Worm (Caenorhabditis elegans) whole organism, L4/young adult: Measurements from ENCODE around the gene srx-43.
"Not testable (repeated sequence)": the region's sequence is repeated elsewhere in the genome, so short reads cannot be mapped to it uniquely, and the experiment has no call there.

ENCODE experiments used
- W03F9.2 ChIP-seq: fragments of 150-350 bp; optimal IDR thresholded peaks from 2 replicates; lab custom pipeline; 2014; ENCODE audit warnings: missing biosample characterization, missing genetic modification characterization
- dao-5 ChIP-seq: sonication (generic microtip); optimal IDR thresholded peaks from 2 replicates; lab custom pipeline; 2016; ENCODE audit warnings: missing genotype, missing genetic modification characterization, moderate library complexity, missing compliant biosample characterization
- him-1 ChIP-seq: sonication (generic microtip); optimal IDR thresholded peaks from 2 replicates; lab custom pipeline; 2016; ENCODE audit warnings: missing genotype, missing genetic modification reagents, missing genetic modification characterization, missing compliant biosample characterization

The srx-43 gene

DNA sequence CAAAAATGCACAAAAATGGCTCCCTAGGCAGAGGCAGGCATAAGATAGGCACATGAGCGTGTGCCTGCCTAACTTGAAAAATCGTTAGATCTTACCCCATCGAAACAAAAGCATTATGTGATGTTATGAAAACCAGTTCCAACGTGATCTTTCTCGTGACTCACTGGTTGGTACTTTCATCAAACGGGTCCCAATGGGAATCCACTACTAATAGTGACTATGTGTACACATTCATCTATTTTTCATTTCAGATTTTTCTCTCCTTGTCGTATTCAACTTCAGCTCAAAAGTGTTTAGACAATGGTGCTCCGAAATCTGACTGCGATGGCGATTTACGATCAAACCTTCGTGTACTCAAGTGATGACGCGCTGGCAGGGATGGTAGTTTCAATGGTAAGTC is at the start of gene srx-43:
Gene srx-43 (plus strand): TSS at position 301 of the 400 bp plus-strand sequence.
- TF ChIP-seq W03F9.2 (tag; lab: Kevin White, UChicago) (no peak), him-1 (tag; lab: Kevin White, UChicago) (no peak), dao-5 (no peak)

DNA sequence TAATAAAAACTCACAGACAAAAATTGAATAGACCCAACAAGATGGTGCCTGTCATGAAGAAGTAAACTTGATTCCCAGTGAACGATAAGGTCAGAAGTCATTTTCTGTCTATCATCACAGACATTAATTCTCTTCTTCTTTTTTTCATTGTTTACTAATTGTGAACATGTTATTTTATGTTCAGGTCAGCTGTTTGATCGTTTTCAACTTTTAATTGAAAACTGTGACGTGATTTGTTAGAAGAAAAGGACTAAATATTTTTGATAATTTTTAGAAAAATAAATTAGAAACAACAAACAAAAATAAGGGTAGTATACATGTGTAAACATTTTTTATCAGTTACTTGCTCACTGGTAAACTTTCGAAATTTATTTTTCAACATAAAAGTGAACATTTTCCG is 48.1 kb upstream of the srx-43 start, which contains the start of gene F36G9.7:
Gene F36G9.7 (minus strand): TSS at position 101 of the 400 bp plus-strand sequence.
- no peak for TF ChIP-seq dao-5
- TF ChIP-seq him-1 (tag; lab: Kevin White, UChicago): no peak
- TF ChIP-seq W03F9.2 (tag; lab: Kevin White, UChicago): no peak

DNA sequence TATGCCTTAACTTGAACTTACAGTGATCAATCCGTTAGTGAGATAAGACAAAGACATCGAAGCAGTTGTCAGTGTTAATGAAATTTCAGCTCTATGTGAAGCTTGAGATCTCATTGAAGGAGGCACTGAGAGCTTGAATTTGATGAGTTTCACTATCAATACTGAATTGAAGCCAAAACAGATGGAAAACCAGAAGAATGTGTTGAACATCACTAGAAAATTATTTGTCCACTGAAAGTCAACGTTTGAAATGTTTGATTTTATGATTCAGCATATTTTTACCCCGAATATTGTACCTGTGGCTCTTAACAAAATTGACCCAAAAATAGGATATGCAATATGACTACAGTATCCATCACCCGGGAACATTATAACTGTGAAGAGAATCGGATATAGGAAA is 47.0 kb upstream of the srx-43 start:
- TF ChIP-seq dao-5 (no peak), W03F9.2 (tag; lab: Kevin White, UChicago) (no peak), him-1 (tag; lab: Kevin White, UChicago) (no peak)

- TF ChIP-seq W03F9.2 (tag; lab: Kevin White, UChicago): no peak
- TF ChIP-seq him-1 (tag; lab: Kevin White, UChicago): no peak
- TF ChIP-seq dao-5: no peak
These were observed 45.3 kb upstream of the srx-43 start, which contains the start of gene sru-23 for ce11 chrV:15972484-15972883. Gene sru-23 (minus strand): TSS chrV:15972584.

ce11 chrV:15974836-15975235 is 42.9 kb upstream of the srx-43 start, which contains the start of gene sru-22:
Gene sru-22 (minus strand): TSS chrV:15974936.
- TF ChIP-seq him-1 (tag; lab: Kevin White, UChicago) (no peak), W03F9.2 (tag; lab: Kevin White, UChicago) (no peak)

ce11 chrV:15975845-15976244 is 41.9 kb upstream of the srx-43 start, which contains the start of gene clec-232:
Gene clec-232 (plus strand): TSS chrV:15976145.
- TF ChIP-seq him-1 (tag; lab: Kevin White, UChicago) (no peak), dao-5 (no peak), W03F9.2 (tag; lab: Kevin White, UChicago) (no peak)

DNA sequence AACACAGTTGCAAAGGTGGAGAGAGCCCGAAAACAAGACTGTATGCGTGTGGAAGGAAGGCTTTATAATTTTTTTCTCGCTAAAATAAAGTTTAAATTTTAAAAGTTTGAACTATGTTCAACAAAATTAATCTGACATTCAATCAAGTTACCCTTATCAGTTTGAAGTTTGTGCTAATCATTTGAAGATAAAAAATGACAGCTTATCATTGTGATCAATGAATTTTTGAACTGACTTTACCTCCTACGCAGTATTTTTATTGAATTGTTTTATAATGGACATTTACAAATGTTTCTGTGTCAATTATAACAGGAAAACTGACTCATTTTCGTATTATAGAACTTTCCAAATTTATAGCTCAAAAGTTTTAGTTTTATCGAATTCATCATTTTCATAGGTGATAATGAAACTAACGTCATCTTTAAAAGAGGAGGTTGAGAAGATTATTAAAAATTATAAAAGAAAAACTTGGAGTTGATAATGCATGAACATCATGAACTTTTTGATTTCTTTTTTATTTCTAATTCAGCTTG is 39.5 kb upstream of the srx-43 start, which contains the start of gene oac-20:
Gene oac-20 (plus strand): TSS at position 483 of the 533 bp plus-strand sequence.
- TF ChIP-seq W03F9.2 (tag; lab: Kevin White, UChicago) (no peak), dao-5 (no peak), him-1 (tag; lab: Kevin White, UChicago) (no peak)

DNA sequence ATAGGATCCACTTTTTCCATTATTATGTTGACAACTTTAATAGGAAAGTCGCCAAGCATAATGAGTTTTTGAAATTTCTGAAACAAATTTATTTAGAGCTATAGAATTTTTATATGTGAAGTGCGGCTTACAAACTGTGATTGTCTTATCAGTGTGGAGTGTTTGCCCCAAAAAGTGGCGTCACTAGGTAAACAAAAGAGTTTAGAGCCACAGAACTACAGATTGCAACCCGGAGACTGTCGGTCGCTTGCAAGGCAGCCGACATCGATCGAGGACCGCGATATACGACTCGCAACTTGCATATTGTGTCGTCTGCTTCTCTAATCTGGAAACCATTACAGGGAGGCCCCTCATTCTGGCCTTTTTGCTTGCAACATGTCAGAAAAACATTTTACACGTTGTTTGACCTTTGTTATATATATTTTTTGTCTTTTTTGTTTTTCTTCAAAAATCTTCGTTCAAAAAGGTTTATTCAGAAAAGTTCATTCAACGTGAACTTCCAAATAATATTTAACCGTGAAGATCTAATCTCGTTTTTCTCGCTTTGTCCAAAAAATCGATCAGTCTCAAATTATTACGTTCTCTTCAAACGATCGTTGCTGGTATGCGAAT is 34.9 kb upstream of the srx-43 start, which contains the start of the genes fbxa-99 and F36G9.13:
Gene fbxa-99 (minus strand): TSS at position 122 of the 612 bp plus-strand sequence.
Gene F36G9.13 (plus strand): TSS at position 562 of the 612 bp plus-strand sequence.
- TF ChIP-seq him-1 (tag; lab: Kevin White, UChicago) (no peak), W03F9.2 (tag; lab: Kevin White, UChicago) (no peak)

ce11 chrV:15988074-15988473 is 29.7 kb upstream of the srx-43 start, which contains the start of gene F36G9.15:
Gene F36G9.15 (minus strand): TSS chrV:15988174.
- TF ChIP-seq him-1 (tag; lab: Kevin White, UChicago) (no peak), W03F9.2 (tag; lab: Kevin White, UChicago) (no peak), dao-5 (no peak)

ce11 chrV:15991850-15992249 is 25.9 kb upstream of the srx-43 start, which contains the start of gene C06C6.7:
Gene C06C6.7 (plus strand): TSS chrV:15992150.
- TF ChIP-seq him-1 (tag; lab: Kevin White, UChicago); W03F9.2 (tag; lab: Kevin White, UChicago); dao-5: not testable (repeated sequence)

- TF ChIP-seq dao-5 (no peak), W03F9.2 (tag; lab: Kevin White, UChicago) (no peak), him-1 (tag; lab: Kevin White, UChicago) (no peak)
These were observed 21.1 kb upstream of the srx-43 start, which contains the start of the genes C06C6.9 and C06C6.8 for ce11 chrV:15996655-15997186. Gene C06C6.9 (minus strand): TSS chrV:15996755. Gene C06C6.8 (plus strand): TSS chrV:15997136.

ce11 chrV:16000433-16000832 is 17.3 kb upstream of the srx-43 start, which contains the start of gene nhr-50:
Gene nhr-50 (minus strand): TSS chrV:16000631.
- no peak for TF ChIP-seq W03F9.2 (tag; lab: Kevin White, UChicago)
- TF ChIP-seq him-1 (tag; lab: Kevin White, UChicago): no peak
- TF ChIP-seq dao-5: no peak

DNA sequence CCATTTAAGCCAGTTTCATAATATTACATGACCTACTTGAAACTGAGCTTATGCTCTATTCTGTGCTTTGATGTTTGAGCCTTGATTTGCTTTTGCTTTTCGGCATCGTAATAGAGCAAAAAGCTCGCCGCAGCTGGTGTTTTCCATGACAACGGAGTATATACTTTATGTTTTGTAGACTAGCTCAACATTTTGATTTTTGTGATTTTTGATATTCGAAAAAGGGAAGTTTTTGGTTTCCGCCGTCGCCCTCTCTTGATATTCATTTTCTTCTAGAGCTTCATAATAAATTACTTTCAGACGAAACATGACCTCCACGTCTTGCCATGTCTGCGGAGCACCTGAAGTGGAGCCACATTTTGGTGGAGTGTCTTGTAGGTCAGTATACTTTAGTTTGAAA is 15.5 kb upstream of the srx-43 start, which contains the start of gene nhr-63:
Gene nhr-63 (plus strand): TSS at position 301 of the 400 bp plus-strand sequence.
- TF ChIP-seq W03F9.2 (tag; lab: Kevin White, UChicago) (no peak), him-1 (tag; lab: Kevin White, UChicago) (no peak), dao-5 (no peak)
